Worm (Caenorhabditis elegans) whole organism, dauer: ENCODE results near the gene drr-1.

Experiments
- unc-62 ChIP-seq: sonication (generic microtip); optimal IDR thresholded peaks from 2 replicates; lab custom pipeline; 2017; ENCODE audit warnings: missing biosample characterization, missing genetic modification reagents, missing genetic modification characterization

Gene drr-1

ce11 chrII:13461604-13462375 is 33.9 kb downstream of the drr-1 start:
- TF ChIP-seq unc-62, result no peak

- no peak for TF ChIP-seq unc-62
Measured at ce11 chrII:13460592-13461395, 34.9 kb downstream of the drr-1 start, which contains the start of gene pqn-27. pqn-27 (minus strand) TSS chrII:13460642.

- no peak for TF ChIP-seq unc-62
Measured at ce11 chrII:13456622-13457021, 39.1 kb downstream of the drr-1 start.

- no peak for TF ChIP-seq unc-62
Measured at ce11 chrII:13454839-13455238, 40.9 kb downstream of the drr-1 start.

ce11 chrII:13451321-13451720 is 44.4 kb downstream of the drr-1 start:
- TF ChIP-seq unc-62, result no peak

DNA sequence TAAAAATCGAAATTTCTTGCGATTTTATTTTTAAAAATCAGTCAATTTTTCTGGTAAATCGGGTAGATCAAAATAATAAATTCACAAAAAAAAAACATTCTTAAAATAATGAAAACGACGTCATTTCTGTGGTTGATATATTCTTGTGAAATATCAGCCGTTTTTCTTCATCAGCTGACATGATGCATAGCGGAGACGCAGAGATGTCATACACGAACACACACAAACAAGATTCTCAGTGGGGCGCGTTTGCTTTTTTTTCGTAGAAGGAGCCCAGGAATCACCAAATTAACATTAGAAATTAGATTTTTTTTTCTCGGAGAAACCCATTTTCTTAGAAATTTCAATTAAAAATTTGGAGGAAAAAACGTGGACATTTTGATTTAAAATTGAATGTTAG is 48.0 kb downstream of the drr-1 start:
- no peak for TF ChIP-seq unc-62

DNA sequence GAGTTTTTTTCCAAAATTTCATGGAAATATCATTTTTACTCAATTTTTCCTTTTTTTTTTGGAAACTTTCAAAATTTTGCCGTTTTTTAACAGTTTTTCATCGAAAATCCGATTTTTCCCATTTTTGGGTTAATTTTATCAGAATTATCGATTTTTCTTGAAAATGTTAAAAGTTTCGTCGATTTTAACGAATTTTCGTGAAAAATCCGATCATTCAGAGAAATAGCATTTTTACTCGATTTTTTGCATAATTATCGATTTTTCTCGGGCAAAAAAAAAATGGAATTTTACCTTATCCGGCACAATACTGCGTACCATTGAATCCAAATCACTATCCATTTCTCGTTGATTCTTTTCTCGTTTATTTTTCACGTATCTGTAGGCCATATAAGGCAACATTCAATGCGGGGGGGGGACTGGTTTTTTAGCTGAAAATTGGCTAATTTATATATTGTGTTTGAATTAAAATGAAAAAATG is 48.5 kb downstream of the drr-1 start, which contains the start of gene tbc-14:
Gene tbc-14, minus strand, starts transcription at position 428 of the 478 bp plus-strand sequence.
- TF ChIP-seq unc-62, result no peak

ce11 chrII:13446597-13446996 is 49.1 kb downstream of the drr-1 start:
- no peak for TF ChIP-seq unc-62
